Fruit fly (Drosophila melanogaster) whole organism: ENCODE data around the gene CG6154.

Experiments used
- EcR ChIP-seq, 2 experiments: fragments of >200 bp; optimal IDR thresholded peaks; 2 replicates each; lab custom pipeline; 2017; ENCODE audit warnings: missing biosample characterization in 2 of 2, missing genetic modification characterization in 2 of 2, missing genetic modification reagents in 2 of 2
- pan ChIP-seq: fragments of >200 bp; optimal IDR thresholded peaks from 2 replicates; lab custom pipeline; 2017
- psq ChIP-seq: fragments of >200 bp; optimal IDR thresholded peaks from 2 replicates; lab custom pipeline; 2017

dm6 chr3R:26318116-26318515 is 55.7 kb downstream of the CG6154 start, which contains the start of gene osy:
- no peak for TF ChIP-seq EcR (GFP tag; optimal IDR thresholded peaks at IDR 0.05; lab: Kevin White, UChicago)
- TF ChIP-seq psq (lab: Kevin White, UChicago) = no peak
- TF ChIP-seq pan (lab: Kevin White, UChicago) = no peak
